Worm (Caenorhabditis elegans): Measurements from ENCODE around the gene Y22D7AL.16.

- TF ChIP-seq pha-4 (tag; optimal IDR thresholded peaks at IDR 0.05) = no peak
- TF ChIP-seq nhr-11 (tag; optimal IDR thresholded peaks at IDR 0.05) = no peak
- TF ChIP-seq pqm-1 (tag; optimal IDR thresholded peaks at IDR 0.05) = no peak
- no peak for TF ChIP-seq K02D7.2 (tag; optimal IDR thresholded peaks at IDR 0.05)
Measured at ce11 chrIII:1705799-1706198, 40.8 kb upstream of the Y22D7AL.16 start, which contains the start of the genes fbxa-13 and Y22D7AR.2.
